Fruit fly (Drosophila melanogaster) whole organism, adult: ENCODE data around the gene mRpS11.

Source experiments
- CG11617 ChIP-seq: fragments of 200-800 bp; sonication (Bioruptor generic); optimal IDR thresholded peaks from 2 replicates; lab custom pipeline; 2017; ENCODE audit warnings: mild to moderate bottlenecking, missing biosample characterization, missing genetic modification reagents, missing genetic modification characterization
- CG12768 ChIP-seq: fragments of 200-800 bp; sonication (Bioruptor generic); optimal IDR thresholded peaks from 2 replicates; lab custom pipeline; 2017; ENCODE audit warnings: missing biosample characterization, missing genetic modification characterization, mild to moderate bottlenecking, moderate library complexity, missing genetic modification reagents
- CG14711 ChIP-seq: fragments of 200-800 bp; sonication (Bioruptor generic); optimal IDR thresholded peaks from 2 replicates; lab custom pipeline; 2018; ENCODE audit warnings: missing biosample characterization, mild to moderate bottlenecking, missing genetic modification characterization, moderate library complexity
- CG1620 ChIP-seq: fragments of 200-800 bp; sonication (Bioruptor generic); optimal IDR thresholded peaks from 2 replicates; lab custom pipeline; 2016; ENCODE audit warnings: missing biosample characterization, missing genetic modification characterization
- CG33017 ChIP-seq: fragments of 200-800 bp; sonication (Bioruptor generic); optimal IDR thresholded peaks from 2 replicates; lab custom pipeline; 2018; ENCODE audit warnings: missing biosample characterization, mild to moderate bottlenecking, missing genetic modification characterization, moderate library complexity
- CG5204 ChIP-seq: fragments of 200-800 bp; sonication (Bioruptor generic); optimal IDR thresholded peaks from 2 replicates; lab custom pipeline; 2016; ENCODE audit warnings: missing biosample characterization, missing genetic modification characterization
- CG7045 ChIP-seq: fragments of 200-800 bp; sonication (Bioruptor generic); optimal IDR thresholded peaks from 2 replicates; lab custom pipeline; 2017; ENCODE audit warnings: missing biosample characterization, mild to moderate bottlenecking, missing genetic modification characterization
- CG7101 ChIP-seq: fragments of 200-800 bp; sonication (Bioruptor generic); optimal IDR thresholded peaks from 2 replicates; lab custom pipeline; 2018; ENCODE audit warnings: missing biosample characterization, mild to moderate bottlenecking, missing genetic modification characterization, moderate library complexity
- Clk ChIP-seq: fragments of 200-800 bp; sonication (Bioruptor generic); optimal IDR thresholded peaks from 2 replicates; lab custom pipeline; 2017; ENCODE audit warnings: missing biosample characterization, missing genetic modification characterization
- Crg-1 ChIP-seq: fragments of 200-800 bp; sonication (Bioruptor generic); optimal IDR thresholded peaks from 2 replicates; lab custom pipeline; 2016; ENCODE audit warnings: missing biosample characterization, missing genetic modification characterization
- Hr96 ChIP-seq: fragments of 200-800 bp; sonication (Bioruptor generic); optimal IDR thresholded peaks from 2 replicates; lab custom pipeline; 2016; ENCODE audit warnings: missing biosample characterization, missing genetic modification characterization
- Mnt ChIP-seq: fragments of 200-800 bp; sonication (Bioruptor generic); optimal IDR thresholded peaks from 2 replicates; lab custom pipeline; 2016; ENCODE audit warnings: missing biosample characterization, mild to moderate bottlenecking, missing genetic modification characterization
- bab1 ChIP-seq: fragments of 200-800 bp; sonication (Bioruptor generic); optimal IDR thresholded peaks from 3 replicates; lab custom pipeline; 2019; ENCODE audit warnings: missing biosample characterization, mild to moderate bottlenecking, missing genetic modification characterization, moderate library complexity
- cic ChIP-seq: fragments of 200-800 bp; sonication (Bioruptor generic); optimal IDR thresholded peaks from 2 replicates; lab custom pipeline; 2017; ENCODE audit warnings: missing biosample characterization, mild to moderate bottlenecking, missing genetic modification characterization, moderate library complexity
- cnc ChIP-seq, 2 experiments: fragments of >200 bp; optimal IDR thresholded peaks; 2 replicates each; lab custom pipeline; 2017
- kay ChIP-seq: fragments of 200-800 bp; sonication (Bioruptor generic); peaks from one replicate; lab custom pipeline; 2016; ENCODE audit warnings: missing biosample characterization, missing genetic modification characterization, borderline replicate concordance
- ovo ChIP-seq: fragments of 200-800 bp; sonication (Bioruptor generic); optimal IDR thresholded peaks from 2 replicates; lab custom pipeline; 2016; ENCODE audit warnings: missing biosample characterization, missing genetic modification characterization
- pad ChIP-seq: fragments of 200-800 bp; sonication (Bioruptor generic); optimal IDR thresholded peaks from 3 replicates; lab custom pipeline; 2017; ENCODE audit warnings: missing biosample characterization, missing genetic modification characterization, mild to moderate bottlenecking, moderate library complexity, missing genetic modification reagents
- tj ChIP-seq: fragments of 200-800 bp; sonication (Bioruptor generic); optimal IDR thresholded peaks from 3 replicates; lab custom pipeline; 2017; ENCODE audit warnings: missing biosample characterization, mild to moderate bottlenecking, missing genetic modification characterization, moderate library complexity
- toe ChIP-seq: fragments of 200-800 bp; sonication (Bioruptor generic); optimal IDR thresholded peaks from 2 replicates; lab custom pipeline; 2016; ENCODE audit warnings: missing biosample characterization, missing genetic modification characterization

mRpS11 gene

DNA sequence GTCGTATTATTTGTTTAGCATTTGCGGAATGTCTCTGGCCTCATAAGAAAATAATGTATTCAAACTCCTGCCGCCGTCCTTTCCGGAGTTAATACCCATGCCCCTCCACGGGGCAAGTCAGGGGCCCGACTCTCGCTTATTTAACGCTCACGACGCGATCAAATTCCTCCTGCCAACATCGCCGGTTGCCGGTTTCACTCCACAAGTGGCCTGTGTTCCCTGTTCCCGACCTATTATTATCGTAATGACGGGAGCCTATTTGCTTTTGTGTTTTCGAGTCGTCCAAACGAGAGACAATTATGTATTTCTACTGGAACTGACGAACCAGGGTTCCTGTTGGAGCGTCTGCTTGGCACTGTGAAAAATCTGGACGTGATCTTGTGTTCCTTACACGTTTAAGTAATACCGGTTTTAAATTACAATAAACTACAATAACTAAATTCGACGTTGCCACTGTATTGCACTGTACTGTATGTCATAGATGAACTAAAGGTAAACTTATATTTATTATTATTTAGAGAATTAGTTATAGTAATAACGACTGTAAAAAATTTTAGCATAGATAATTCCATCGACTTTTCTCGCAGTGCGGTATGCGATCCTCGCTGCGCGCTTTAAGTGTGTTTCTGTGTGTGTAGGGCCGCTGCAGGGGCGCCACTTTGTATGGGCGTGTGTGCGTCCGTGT lies 19.9 kb upstream of the mRpS11 start:
- no peak for TF ChIP-seq pad (GFP tag; lab: Kevin White, UChicago)
- TF ChIP-seq CG5204 (GFP tag; lab: Kevin White, UChicago) = no peak
- TF ChIP-seq Hr96 (GFP tag; lab: Kevin White, UChicago) = no peak
- no peak for TF ChIP-seq Crg-1
- no peak for TF ChIP-seq CG14711 (tag; lab: Kevin White, UChicago)
- no peak for TF ChIP-seq CG1620 (GFP tag; lab: Kevin White, UChicago)
- TF ChIP-seq bab1 (GFP tag; lab: Kevin White, UChicago) = no peak
- no peak for TF ChIP-seq CG7045 (GFP tag; lab: Kevin White, UChicago)
- TF ChIP-seq CG12768 (GFP tag; lab: Kevin White, UChicago) = no peak
- no peak for TF ChIP-seq ovo (GFP tag; lab: Kevin White, UChicago)
- no peak for TF ChIP-seq CG7101 (tag; lab: Kevin White, UChicago)
- no peak for TF ChIP-seq toe
- no peak for TF ChIP-seq tj (GFP tag; lab: Kevin White, UChicago)
- TF ChIP-seq CG11617 (GFP tag; lab: Kevin White, UChicago) = no peak
- TF ChIP-seq CG33017 (tag; lab: Kevin White, UChicago) = no peak
- TF ChIP-seq Mnt = no peak
- no peak for TF ChIP-seq cic (GFP tag; lab: Kevin White, UChicago)
- TF ChIP-seq Clk (GFP tag; lab: Kevin White, UChicago) = no peak

DNA sequence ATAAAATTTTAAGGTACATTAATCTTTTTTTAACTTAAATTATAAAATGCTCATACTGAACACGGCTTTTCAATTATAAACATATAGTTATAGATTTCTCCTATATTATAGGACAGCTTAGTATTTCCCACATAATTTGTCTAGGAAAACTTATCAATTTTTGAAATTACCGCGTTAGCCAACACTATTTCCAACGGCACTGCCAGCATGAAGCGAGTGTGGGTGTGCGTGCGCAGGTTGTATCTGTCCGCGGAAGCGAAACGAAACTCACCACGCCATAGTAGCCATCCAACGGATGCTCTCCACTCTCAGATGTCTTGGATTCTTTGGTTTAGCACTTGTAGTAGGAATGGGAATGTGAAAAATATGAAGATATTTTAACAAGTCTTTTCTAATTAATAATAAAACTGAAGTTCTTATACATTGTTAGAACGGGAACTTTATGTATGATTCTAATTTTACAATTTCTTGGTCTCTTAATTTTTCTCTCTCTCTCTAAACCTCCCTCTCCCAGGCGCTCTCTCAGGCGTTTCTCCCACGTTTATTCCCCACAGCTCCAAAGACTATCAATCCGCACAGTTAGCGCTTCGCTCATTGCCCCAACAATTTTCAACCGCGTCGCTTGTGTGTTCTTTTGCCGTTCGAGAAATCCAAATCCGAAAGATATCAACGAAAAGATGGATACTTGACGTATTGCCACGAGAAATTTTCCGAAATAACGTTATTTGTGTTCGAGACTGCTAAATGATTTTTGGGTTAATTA lies 18.9 kb upstream of the mRpS11 start, which contains the start of gene Dad:
Gene Dad (plus strand): TSS at position 593 of the 763 bp plus-strand sequence.
- TF ChIP-seq CG33017 (tag; lab: Kevin White, UChicago) (no peak), Hr96 (GFP tag; lab: Kevin White, UChicago) (peak; percentile 49), CG7101 (tag; lab: Kevin White, UChicago) (peak; percentile 53), tj (GFP tag; lab: Kevin White, UChicago) (peak; percentile 60), Mnt (peak; percentile 70), CG5204 (GFP tag; lab: Kevin White, UChicago) (peak; percentile 57), toe (peak; percentile 54), CG7045 (GFP tag; lab: Kevin White, UChicago) (peak; percentile 5), cic (GFP tag; lab: Kevin White, UChicago) (no peak), ovo (GFP tag; lab: Kevin White, UChicago) (peak; percentile 71), kay (GFP tag; lab: Kevin White, UChicago) (peak; percentile 85), CG11617 (GFP tag; lab: Kevin White, UChicago) (no peak), bab1 (GFP tag; lab: Kevin White, UChicago) (peak; percentile 7), CG12768 (GFP tag; lab: Kevin White, UChicago) (peak; percentile 56), Clk (GFP tag; lab: Kevin White, UChicago) (no peak), Crg-1 (peak; percentile 57), pad (GFP tag; lab: Kevin White, UChicago) (peak; percentile 41), cnc (optimal IDR thresholded peaks at IDR 0.05; lab: Kevin White, UChicago) (no peak), CG14711 (tag; lab: Kevin White, UChicago) (no peak), CG1620 (GFP tag; lab: Kevin White, UChicago) (no peak)

DNA sequence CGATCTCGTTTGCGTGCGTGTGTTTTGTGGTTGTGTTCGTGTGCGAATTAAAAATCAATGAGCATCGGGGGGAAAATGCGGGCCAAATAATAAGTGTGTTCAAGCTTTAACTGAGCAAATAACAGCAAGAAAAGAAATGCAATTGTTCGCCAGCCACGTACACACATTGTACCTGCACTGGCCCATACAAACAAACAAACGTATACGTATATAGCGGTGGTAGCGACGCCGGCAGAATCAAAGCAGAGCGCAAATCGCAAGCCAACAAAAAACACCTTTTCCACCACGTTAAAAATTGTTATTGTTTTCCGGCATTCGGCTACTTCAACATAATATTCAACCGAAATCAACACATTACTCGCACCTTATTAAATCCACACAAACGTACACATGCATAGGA lies 18.0 kb upstream of the mRpS11 start:
- TF ChIP-seq tj (GFP tag; lab: Kevin White, UChicago) (peak; percentile 37), toe (no peak), Crg-1 (no peak), bab1 (GFP tag; lab: Kevin White, UChicago) (no peak), ovo (GFP tag; lab: Kevin White, UChicago) (peak; percentile 7), pad (GFP tag; lab: Kevin White, UChicago) (peak; percentile 1), CG33017 (tag; lab: Kevin White, UChicago) (no peak)

DNA sequence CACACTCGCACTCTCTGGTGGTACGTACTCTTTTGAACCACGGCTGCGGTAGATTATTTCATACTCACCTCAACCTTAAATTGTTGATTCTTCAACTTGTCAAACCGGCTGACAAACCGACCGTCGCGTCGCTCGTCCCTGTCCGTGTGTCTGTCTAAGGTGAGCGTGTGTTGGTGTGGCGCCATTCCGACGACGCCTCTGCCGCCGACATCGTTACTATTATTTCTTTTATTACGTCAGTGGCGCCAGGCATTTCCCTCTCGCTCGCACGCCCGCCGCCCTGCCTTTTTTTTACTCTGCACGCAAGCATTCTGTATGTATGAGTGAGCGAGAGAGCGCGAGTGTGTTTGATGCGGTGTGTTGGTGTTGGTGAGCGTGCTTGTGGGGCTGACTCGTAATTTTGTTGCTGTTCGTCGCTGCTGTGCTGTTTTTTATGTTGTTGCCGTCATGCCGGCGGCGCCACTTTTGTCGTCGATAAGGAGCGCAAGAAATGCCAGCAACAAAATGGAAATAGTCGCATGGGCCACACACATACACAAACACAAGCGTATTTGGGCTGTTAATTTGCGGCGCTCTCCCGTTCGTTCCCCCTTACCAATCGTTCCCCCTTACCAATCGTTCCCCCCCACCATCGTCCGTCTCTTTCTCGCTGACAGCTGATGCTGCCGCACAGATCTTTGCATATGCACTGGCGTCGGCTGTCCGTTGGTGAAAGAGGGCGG lies 16.2 kb upstream of the mRpS11 start:
- TF ChIP-seq cic (GFP tag; lab: Kevin White, UChicago) (peak; percentile 87), Mnt (peak; percentile 81), CG7045 (GFP tag; lab: Kevin White, UChicago) (peak; percentile 45), CG12768 (GFP tag; lab: Kevin White, UChicago) (peak; percentile 56), CG1620 (GFP tag; lab: Kevin White, UChicago) (no peak), Crg-1 (no peak), tj (GFP tag; lab: Kevin White, UChicago) (peak; percentile 92), ovo (GFP tag; lab: Kevin White, UChicago) (peak; percentile 38), toe (no peak), cnc (optimal IDR thresholded peaks at IDR 0.05; lab: Kevin White, UChicago) (no peak), CG11617 (GFP tag; lab: Kevin White, UChicago) (peak; percentile 39), CG33017 (tag; lab: Kevin White, UChicago) (peak; percentile 57), CG14711 (tag; lab: Kevin White, UChicago) (no peak), bab1 (GFP tag; lab: Kevin White, UChicago) (peak; percentile 22), kay (GFP tag; lab: Kevin White, UChicago) (peak; percentile 88), CG7101 (tag; lab: Kevin White, UChicago) (peak; percentile 9), Clk (GFP tag; lab: Kevin White, UChicago) (no peak), CG5204 (GFP tag; lab: Kevin White, UChicago) (no peak), Hr96 (GFP tag; lab: Kevin White, UChicago) (no peak), pad (GFP tag; lab: Kevin White, UChicago) (peak; percentile 42)
